Fruit fly (Drosophila melanogaster): ENCODE data around the gene IP3K1.

Gene IP3K1

dm6 chr2L:9790535-9790992, 8.4 kb downstream of the IP3K1 start, which contains the start of gene CG4036:
Gene CG4036 (plus strand): TSS chr2L:9790882.
- TF ChIP-seq Dp (GFP tag; optimal IDR thresholded peaks at IDR 0.05): peak; percentile 41
- TF ChIP-seq HLHmδ (GFP tag; optimal IDR thresholded peaks at IDR 0.05): peak; percentile 17
- TF ChIP-seq CG5953 (GFP tag; IDR thresholded peaks at IDR 0.05): no peak
- TF ChIP-seq Bgb (GFP tag; IDR thresholded peaks at IDR 0.05; ENCODE audit: partially characterized antibody): peak; percentile 74
- TF ChIP-seq pfk (GFP tag; optimal IDR thresholded peaks at IDR 0.05): no peak
- TF ChIP-seq CG11696 (GFP tag; IDR thresholded peaks at IDR 0.05): no peak
- TF ChIP-seq CG2678 (tag; optimal IDR thresholded peaks at IDR 0.05): no peak
- no peak for TF ChIP-seq tio (GFP tag; optimal IDR thresholded peaks at IDR 0.05)
- no peak for TF ChIP-seq cwo (GFP tag; optimal IDR thresholded peaks at IDR 0.05)
- TF ChIP-seq jigr1 (GFP tag; IDR thresholded peaks at IDR 0.05): no peak
- peak; percentile 65 for TF ChIP-seq Ets97D (GFP tag; optimal IDR thresholded peaks at IDR 0.05)
- TF ChIP-seq jumu (GFP tag; optimal IDR thresholded peaks at IDR 0.05): no peak
- no peak for TF ChIP-seq CG7963 (GFP tag; IDR thresholded peaks at IDR 0.05; ENCODE audit: partially characterized antibody)
- TF ChIP-seq CkIIα-i1 (GFP tag; IDR thresholded peaks at IDR 0.05): no peak
- no peak for TF ChIP-seq CG34422 (GFP tag; IDR thresholded peaks at IDR 0.05)
- TF ChIP-seq CG4617 (GFP tag; optimal IDR thresholded peaks at IDR 0.05; ENCODE audit: borderline replicate concordance): peak; percentile 23
- peak; percentile 54 for TF ChIP-seq HmgZ (tag; optimal IDR thresholded peaks at IDR 0.05)
- TF ChIP-seq CG3838 (GFP tag; optimal IDR thresholded peaks at IDR 0.05): no peak
- TF ChIP-seq CG13894 (tag; optimal IDR thresholded peaks at IDR 0.05): no peak
- no peak for TF ChIP-seq CG6272 (GFP tag; IDR thresholded peaks at IDR 0.05)
- no peak for TF ChIP-seq bab2 (GFP tag; optimal IDR thresholded peaks at IDR 0.05)
- TF ChIP-seq CG9797 (GFP tag; optimal IDR thresholded peaks at IDR 0.05): peak; percentile 92
- peak; percentile 95 for TF ChIP-seq gfzf (GFP tag; optimal IDR thresholded peaks at IDR 0.05)
- TF ChIP-seq Dll (GFP tag; IDR thresholded peaks at IDR 0.05; ENCODE audit: partially characterized antibody): peak; percentile 25; the same call in 1 of the 4 replicates
- TF ChIP-seq pnt (GFP tag; optimal IDR thresholded peaks at IDR 0.05): no peak
- TF ChIP-seq Dbx (GFP tag; IDR thresholded peaks at IDR 0.05): no peak
- TF ChIP-seq Spps (tag; optimal IDR thresholded peaks at IDR 0.05): no peak
- TF ChIP-seq CG9932 (GFP tag; IDR thresholded peaks at IDR 0.05): no peak
- TF ChIP-seq zf30C (GFP tag; optimal IDR thresholded peaks at IDR 0.05): no peak
- TF ChIP-seq CG10366 (GFP tag; IDR thresholded peaks at IDR 0.05): no peak
- TF ChIP-seq kay (GFP tag; optimal IDR thresholded peaks at IDR 0.05): no peak
- TF ChIP-seq CG1603 (tag; optimal IDR thresholded peaks at IDR 0.05): peak; percentile 72
- no peak for TF ChIP-seq H2.0 (GFP tag; IDR thresholded peaks at IDR 0.05)
- TF ChIP-seq MESR4 (GFP tag; optimal IDR thresholded peaks at IDR 0.05): peak; percentile 91
- TF ChIP-seq pzg (GFP tag; optimal IDR thresholded peaks at IDR 0.05): peak; percentile 94
- no peak for TF ChIP-seq CG1832 (GFP tag; optimal IDR thresholded peaks at IDR 0.05)
- TF ChIP-seq Hmx (GFP tag; optimal IDR thresholded peaks at IDR 0.05): no peak
- no peak for TF ChIP-seq CG30403 (GFP tag; optimal IDR thresholded peaks at IDR 0.05)
- TF ChIP-seq inv (GFP tag; IDR thresholded peaks at IDR 0.05; ENCODE audit: partially characterized antibody): no peak
- peak; percentile 13 for TF ChIP-seq lbe (GFP tag; optimal IDR thresholded peaks at IDR 0.05)
- TF ChIP-seq Hr3 (GFP tag; optimal IDR thresholded peaks at IDR 0.05): no peak
- no peak for TF ChIP-seq CG16863 (GFP tag; optimal IDR thresholded peaks at IDR 0.05)
- peak; percentile 19 for TF ChIP-seq CG10979 (tag; optimal IDR thresholded peaks at IDR 0.05)
- TF ChIP-seq CG17802 (tag; optimal IDR thresholded peaks at IDR 0.05): no peak
- no peak for TF ChIP-seq CG15696 (tag; optimal IDR thresholded peaks at IDR 0.05)
- no peak for TF ChIP-seq CG12769 (tag; optimal IDR thresholded peaks at IDR 0.05)
- TF ChIP-seq HHEX (GFP tag; optimal IDR thresholded peaks at IDR 0.05): no peak
- TF ChIP-seq mld (GFP tag; IDR thresholded peaks at IDR 0.05; ENCODE audit: partially characterized antibody): no peak
- TF ChIP-seq nom (GFP tag; optimal IDR thresholded peaks at IDR 0.05): peak; percentile 33
- 0 out of 3 replicates have a peak, but pooled peaks have one; percentile 9 for TF ChIP-seq CG34224 (GFP tag; IDR thresholded peaks at IDR 0.05; ENCODE audit: partially characterized antibody)
